Worm (Caenorhabditis elegans) whole organism, midembryonic: ENCODE data around the gene clec-212.

Experiments used
- T22C8.4 ChIP-seq: fragments of 200-800 bp; sonication (Bioruptor generic); IDR thresholded peaks from 2 replicates; pipeline ENCODE4 v1.3.6; 2022; ENCODE audit warnings: missing genetic modification characterization, missing compliant biosample characterization
- cog-1 ChIP-seq: sonication (generic microtip); optimal IDR thresholded peaks from 2 replicates; lab custom pipeline; 2016; ENCODE audit warnings: missing genetic modification characterization, missing compliant biosample characterization
- flt-1 ChIP-seq: fragments of 200-800 bp; sonication (Bioruptor generic); IDR thresholded peaks from 2 replicates; pipeline ENCODE4 v1.3.6; 2022; ENCODE audit warnings: missing genetic modification characterization, missing compliant biosample characterization
- klf-2 ChIP-seq: fragments of 200-800 bp; sonication (Bioruptor generic); conservative IDR thresholded peaks from 2 replicates; pipeline ENCODE4 v1.3.6; 2022; ENCODE audit warnings: missing genetic modification reagents, missing genetic modification characterization, missing compliant biosample characterization
- med-1 ChIP-seq: sonication (generic microtip); optimal IDR thresholded peaks from 2 replicates; lab custom pipeline; 2017; ENCODE audit warnings: missing genetic modification characterization, mild to moderate bottlenecking, missing compliant biosample characterization, antibody characterized with exemption, missing genetic modification reagents; ENCODE audit not compliant: insufficient read depth
- ref-1 ChIP-seq: fragments of 200-800 bp; sonication (Bioruptor generic); conservative IDR thresholded peaks from 2 replicates; pipeline ENCODE4 v1.3.6; 2022; ENCODE audit warnings: missing genetic modification reagents, missing genetic modification characterization, missing compliant biosample characterization
- tab-1 ChIP-seq: fragments of 200-800 bp; sonication (Bioruptor generic); IDR thresholded peaks from 2 replicates; pipeline ENCODE4 v1.3.6; 2022; ENCODE audit warnings: missing genetic modification characterization, missing compliant biosample characterization
- ztf-23 ChIP-seq: fragments of 200-800 bp; sonication (Bioruptor generic); IDR thresholded peaks from 2 replicates; pipeline ENCODE4 v1.3.6; 2022; ENCODE audit warnings: missing genetic modification reagents, missing genetic modification characterization, missing compliant biosample characterization
- ztf-29 ChIP-seq: fragments of 200-800 bp; sonication (Bioruptor generic); IDR thresholded peaks from 2 replicates; pipeline ENCODE4 v1.3.6; 2022; ENCODE audit warnings: missing genetic modification reagents, missing genetic modification characterization, missing compliant biosample characterization

ce11 chrV:7521304-7521703 is 48.9 kb downstream of the clec-212 start:
- TF ChIP-seq cog-1 (no peak), ref-1 (GFP tag; lab: Robert Waterston, UW) (no peak), med-1 (GFP tag; lab: Kevin White, UChicago) (no peak), klf-2 (GFP tag; lab: Robert Waterston, UW) (no peak), ztf-29 (GFP tag; lab: Robert Waterston, UW) (no peak), tab-1 (GFP tag; lab: Robert Waterston, UW) (no peak), ztf-23 (GFP tag; lab: Robert Waterston, UW) (no peak), flt-1 (GFP tag; lab: Robert Waterston, UW) (no peak), T22C8.4 (GFP tag; lab: Robert Waterston, UW) (no peak)
